Fruit fly (Drosophila melanogaster) whole organism, pupa: Measurements from ENCODE around the gene CG17593.

Experiments
- CG14655 ChIP-seq: fragments of 200-800 bp; sonication (Bioruptor generic); optimal IDR thresholded peaks from 3 replicates; lab custom pipeline; 2017; ENCODE audit warnings: mild to moderate bottlenecking, missing biosample characterization, missing genetic modification reagents, missing genetic modification characterization
- CG4496 ChIP-seq: fragments of 200-800 bp; sonication (Bioruptor generic); IDR thresholded peaks from 3 replicates; pipeline ENCODE4 v1.3.6; 2022; ENCODE audit warnings: missing biosample characterization, missing genetic modification characterization
- CG9948 ChIP-seq: fragments of 200-800 bp; sonication (Bioruptor generic); optimal IDR thresholded peaks from 2 replicates; lab custom pipeline; 2018; ENCODE audit warnings: missing biosample characterization, mild to moderate bottlenecking, missing genetic modification characterization, moderate library complexity
- EcR ChIP-seq: fragments of 200-800 bp; sonication (Bioruptor generic); optimal IDR thresholded peaks from 3 replicates; lab custom pipeline; 2019; ENCODE audit warnings: missing biosample characterization, missing genetic modification characterization, mild to moderate bottlenecking, moderate library complexity, missing genetic modification reagents
- Pif1B ChIP-seq: fragments of 200-800 bp; sonication (Bioruptor generic); optimal IDR thresholded peaks from 3 replicates; lab custom pipeline; 2016; ENCODE audit warnings: missing biosample characterization, missing genetic modification characterization

DNA sequence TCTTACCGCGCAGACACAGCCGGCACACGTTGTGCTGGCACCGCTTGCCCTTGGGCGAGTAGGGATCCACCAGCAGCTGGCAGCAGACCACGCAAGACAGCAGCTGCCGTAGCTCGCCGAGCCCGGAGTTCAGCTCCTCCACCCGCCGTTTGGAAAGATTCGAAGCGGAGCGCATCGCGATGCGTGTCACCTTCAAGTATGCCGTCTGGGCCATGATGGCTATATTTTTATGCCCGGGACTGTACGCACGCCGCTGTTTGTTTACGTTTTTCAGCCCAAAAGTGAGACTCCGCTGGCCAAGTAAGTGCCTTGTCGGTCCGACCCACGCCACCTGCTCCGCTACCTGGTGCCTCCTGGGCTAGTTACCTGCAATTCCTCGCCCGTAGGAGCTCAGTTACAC is 49.2 kb upstream of the CG17593 start:
- TF ChIP-seq EcR (no peak), CG14655 (GFP tag; lab: Kevin White, UChicago) (no peak), CG4496 (no peak), Pif1B (GFP tag; lab: Kevin White, UChicago) (no peak), CG9948 (no peak)
